Fruit fly (Drosophila melanogaster) whole organism, embryonic: Measurements from ENCODE around the gene CG4133.

ENCODE experiments used
- Ada2b ChIP-seq: fragments of 200-800 bp; sonication (Bioruptor generic); IDR thresholded peaks from 2 replicates; pipeline ENCODE4 v1.3.6; 2022; ENCODE audit warnings: missing biosample characterization, missing genetic modification characterization
- Atf-2 ChIP-seq: fragments of 200-800 bp; sonication (Bioruptor generic); optimal IDR thresholded peaks from 2 replicates; lab custom pipeline; 2016; ENCODE audit warnings: missing biosample characterization, missing genetic modification characterization
- CG10321 ChIP-seq: fragments of 200-800 bp; sonication (Bioruptor generic); IDR thresholded peaks from 2 replicates; pipeline ENCODE4 v1.3.6; 2022; ENCODE audit warnings: missing biosample characterization, missing genetic modification characterization
- CG10366 ChIP-seq: fragments of 200-800 bp; sonication (Bioruptor generic); IDR thresholded peaks from 2 replicates; pipeline ENCODE4 v1.3.6; 2022; ENCODE audit warnings: missing biosample characterization, missing genetic modification characterization
- CG11247 ChIP-seq: fragments of 200-800 bp; sonication (Bioruptor generic); IDR thresholded peaks from 2 replicates; pipeline ENCODE4 v1.3.6; 2022; ENCODE audit warnings: missing biosample characterization, missing genetic modification characterization
- CG12769 ChIP-seq: fragments of 200-800 bp; sonication (Bioruptor generic); optimal IDR thresholded peaks from 2 replicates; lab custom pipeline; 2019; ENCODE audit warnings: missing biosample characterization, mild to moderate bottlenecking, missing genetic modification characterization, moderate library complexity
- CG17328 ChIP-seq: fragments of 200-800 bp; sonication (Bioruptor generic); IDR thresholded peaks from 2 replicates; pipeline ENCODE4 v1.3.6; 2022; ENCODE audit warnings: missing biosample characterization, missing genetic modification characterization
- CG17385 ChIP-seq: fragments of 200-800 bp; sonication (Bioruptor generic); optimal IDR thresholded peaks from 3 replicates; lab custom pipeline; 2018; ENCODE audit warnings: missing biosample characterization, mild to moderate bottlenecking, missing genetic modification characterization
- CG2678 ChIP-seq: fragments of 200-800 bp; sonication (Bioruptor generic); optimal IDR thresholded peaks from 3 replicates; lab custom pipeline; 2019; ENCODE audit warnings: missing biosample characterization, mild to moderate bottlenecking, missing genetic modification characterization, moderate library complexity
- CG2889 ChIP-seq: fragments of 200-800 bp; sonication (Bioruptor generic); IDR thresholded peaks from 3 replicates; pipeline ENCODE4 v1.3.6; 2022; ENCODE audit warnings: missing biosample characterization, missing genetic modification characterization
- CG32532 ChIP-seq: fragments of 200-800 bp; sonication (Bioruptor generic); IDR thresholded peaks from 2 replicates; pipeline ENCODE4 v1.3.6; 2022; ENCODE audit warnings: missing biosample characterization, missing genetic modification characterization
- CG6683 ChIP-seq: fragments of 200-800 bp; sonication (Bioruptor generic); optimal IDR thresholded peaks from 2 replicates; lab custom pipeline; 2017; ENCODE audit warnings: missing biosample characterization, mild to moderate bottlenecking, missing genetic modification characterization, missing genetic modification reagents
- CG6689 ChIP-seq: fragments of 200-800 bp; sonication (Bioruptor generic); IDR thresholded peaks from 2 replicates; pipeline ENCODE4 v1.3.6; 2022; ENCODE audit warnings: missing biosample characterization, missing genetic modification characterization
- CG6854 ChIP-seq: fragments of 200-800 bp; sonication (Bioruptor generic); optimal IDR thresholded peaks from 3 replicates; lab custom pipeline; 2017; ENCODE audit warnings: missing biosample characterization, mild to moderate bottlenecking, missing genetic modification characterization
- CG7271 ChIP-seq: fragments of 200-800 bp; sonication (Bioruptor generic); optimal IDR thresholded peaks from 2 replicates; lab custom pipeline; 2018; ENCODE audit warnings: missing biosample characterization, mild to moderate bottlenecking, missing genetic modification characterization, moderate library complexity
- CG8944 ChIP-seq: fragments of 200-800 bp; sonication (Bioruptor generic); optimal IDR thresholded peaks from 3 replicates; lab custom pipeline; 2016; ENCODE audit warnings: missing biosample characterization, missing genetic modification characterization
- Chrac-16 ChIP-seq: fragments of 200-800 bp; sonication (Bioruptor generic); optimal IDR thresholded peaks from 3 replicates; lab custom pipeline; 2016; ENCODE audit warnings: missing biosample characterization, missing genetic modification characterization
- CrebB ChIP-seq: fragments of 200-800 bp; sonication (Bioruptor generic); optimal IDR thresholded peaks from 3 replicates; lab custom pipeline; 2018; ENCODE audit warnings: missing biosample characterization, mild to moderate bottlenecking, missing genetic modification characterization
- D19B ChIP-seq: fragments of 200-800 bp; sonication (Bioruptor generic); optimal IDR thresholded peaks from 2 replicates; lab custom pipeline; 2017; ENCODE audit warnings: missing biosample characterization, mild to moderate bottlenecking, missing genetic modification characterization
- Dll ChIP-seq: fragments of 200-800 bp; sonication (Bioruptor generic); IDR thresholded peaks from 4 replicates; pipeline ENCODE4 v1.3.6; 2022; ENCODE audit warnings: missing biosample characterization, missing genetic modification characterization; ENCODE audit not compliant: partially characterized antibody
- Dp ChIP-seq: fragments of 200-800 bp; sonication (Bioruptor generic); optimal IDR thresholded peaks from 2 replicates; lab custom pipeline; 2018; ENCODE audit warnings: missing biosample characterization, mild to moderate bottlenecking, missing genetic modification characterization, moderate library complexity
- Hr78 ChIP-seq, 2 experiments: fragments of 200-800 bp in 1 of 2; fragments of >200 bp in 1 of 2; sonication (Bioruptor generic) in 1 of 2; optimal IDR thresholded peaks; 2 replicates each; lab custom pipeline; 2017 to 2019; ENCODE audit warnings: missing biosample characterization in 2 of 2, missing genetic modification characterization in 2 of 2, mild to moderate bottlenecking in 1 of 2, moderate library complexity in 1 of 2
- Jarid2 ChIP-seq: fragments of 200-800 bp; sonication (Bioruptor generic); optimal IDR thresholded peaks from 3 replicates; lab custom pipeline; 2017; ENCODE audit warnings: mild to moderate bottlenecking, missing biosample characterization, missing genetic modification reagents, missing genetic modification characterization
- Lim3 ChIP-seq: fragments of 200-800 bp; sonication (Bioruptor generic); IDR thresholded peaks from 2 replicates; pipeline ENCODE4 v1.3.6; 2022; ENCODE audit warnings: missing biosample characterization, missing genetic modification characterization
- Mad ChIP-seq: fragments of 200-800 bp; sonication (Bioruptor generic); optimal IDR thresholded peaks from 2 replicates; lab custom pipeline; 2016; ENCODE audit warnings: missing biosample characterization, missing genetic modification characterization
- NfI ChIP-seq: fragments of 200-800 bp; sonication (Bioruptor generic); optimal IDR thresholded peaks from 3 replicates; lab custom pipeline; 2018; ENCODE audit warnings: missing biosample characterization, mild to moderate bottlenecking, missing genetic modification characterization, moderate library complexity
- Opbp ChIP-seq: fragments of 200-800 bp; sonication (Bioruptor generic); IDR thresholded peaks from 3 replicates; pipeline ENCODE4 v1.3.6; 2022; ENCODE audit warnings: missing biosample characterization, missing genetic modification characterization; ENCODE audit not compliant: partially characterized antibody
- Six4 ChIP-seq: fragments of 200-800 bp; sonication (Bioruptor generic); optimal IDR thresholded peaks from 2 replicates; lab custom pipeline; 2016; ENCODE audit warnings: missing biosample characterization, missing genetic modification characterization
- Spps ChIP-seq: fragments of 200-800 bp; sonication (Bioruptor generic); optimal IDR thresholded peaks from 2 replicates; lab custom pipeline; 2018; ENCODE audit warnings: missing biosample characterization, mild to moderate bottlenecking, missing genetic modification characterization
- Ssrp ChIP-seq: fragments of 200-800 bp; sonication (Bioruptor generic); optimal IDR thresholded peaks from 2 replicates; lab custom pipeline; 2018; ENCODE audit warnings: missing biosample characterization, mild to moderate bottlenecking, missing genetic modification characterization, moderate library complexity
- Xbp1 ChIP-seq: fragments of 200-800 bp; sonication (Bioruptor generic); optimal IDR thresholded peaks from 3 replicates; lab custom pipeline; 2016; ENCODE audit warnings: missing biosample characterization, mild to moderate bottlenecking, missing genetic modification characterization
- aop ChIP-seq: fragments of 200-800 bp; sonication (Bioruptor generic); IDR thresholded peaks from 2 replicates; pipeline ENCODE4 v1.3.6; 2022; ENCODE audit warnings: missing biosample characterization, missing genetic modification characterization
- bbx ChIP-seq: fragments of 200-800 bp; sonication (Bioruptor generic); IDR thresholded peaks from 2 replicates; pipeline ENCODE4 v1.3.6; 2022; ENCODE audit warnings: missing biosample characterization, missing genetic modification characterization; ENCODE audit not compliant: partially characterized antibody
- corto ChIP-seq: fragments of 200-800 bp; sonication (Bioruptor generic); optimal IDR thresholded peaks from 2 replicates; lab custom pipeline; 2016; ENCODE audit warnings: missing biosample characterization, mild to moderate bottlenecking, missing genetic modification characterization, moderate library complexity
- dpn ChIP-seq, 2 experiments: fragments of 200-800 bp; sonication (Bioruptor generic); optimal IDR thresholded peaks; 3 replicates each; lab custom pipeline; 2016; ENCODE audit warnings: missing biosample characterization in 2 of 2, missing genetic modification characterization in 2 of 2
- fru ChIP-seq: fragments of >200 bp; optimal IDR thresholded peaks from 2 replicates; lab custom pipeline; 2017
- gem ChIP-seq: fragments of 200-800 bp; sonication (Bioruptor generic); optimal IDR thresholded peaks from 2 replicates; lab custom pipeline; 2019; ENCODE audit warnings: missing biosample characterization, mild to moderate bottlenecking, missing genetic modification characterization, moderate library complexity
- hb ChIP-seq: fragments of 200-800 bp; sonication (Bioruptor generic); IDR thresholded peaks from 3 replicates; pipeline ENCODE4 v1.3.6; 2022; ENCODE audit warnings: missing biosample characterization, missing genetic modification characterization; ENCODE audit not compliant: partially characterized antibody
- jing ChIP-seq: fragments of 200-800 bp; sonication (Bioruptor generic); optimal IDR thresholded peaks from 2 replicates; lab custom pipeline; 2018; ENCODE audit warnings: missing biosample characterization, mild to moderate bottlenecking, missing genetic modification characterization
- kah ChIP-seq: fragments of 200-800 bp; sonication (Bioruptor generic); optimal IDR thresholded peaks from 2 replicates; lab custom pipeline; 2018; ENCODE audit warnings: missing biosample characterization, mild to moderate bottlenecking, missing genetic modification characterization
- maf-S ChIP-seq: fragments of 200-800 bp; sonication (Bioruptor generic); optimal IDR thresholded peaks from 2 replicates; lab custom pipeline; 2016; ENCODE audit warnings: missing biosample characterization, missing genetic modification characterization
- mirr ChIP-seq: fragments of 200-800 bp; sonication (Bioruptor generic); optimal IDR thresholded peaks from 3 replicates; lab custom pipeline; 2018; ENCODE audit warnings: missing biosample characterization, mild to moderate bottlenecking, missing genetic modification characterization
- onecut ChIP-seq: fragments of 200-800 bp; sonication (Bioruptor generic); IDR thresholded peaks from 2 replicates; pipeline ENCODE4 v1.3.6; 2022; ENCODE audit warnings: missing biosample characterization, missing genetic modification characterization
- sens-2 ChIP-seq: fragments of 200-800 bp; sonication (Bioruptor generic); IDR thresholded peaks from 2 replicates; pipeline ENCODE4 v1.3.6; 2022; ENCODE audit warnings: missing biosample characterization, missing genetic modification characterization
- ssp ChIP-seq: fragments of 200-800 bp; sonication (Bioruptor generic); IDR thresholded peaks from 2 replicates; pipeline ENCODE4 v1.3.6; 2022; ENCODE audit warnings: missing biosample characterization, missing genetic modification characterization
- toy ChIP-seq: fragments of 200-800 bp; sonication (Bioruptor generic); IDR thresholded peaks from 2 replicates; pipeline ENCODE4 v1.3.6; 2022; ENCODE audit warnings: missing biosample characterization, missing genetic modification characterization
- tx ChIP-seq: fragments of 200-800 bp; sonication (Bioruptor generic); optimal IDR thresholded peaks from 2 replicates; lab custom pipeline; 2016; ENCODE audit warnings: missing biosample characterization, missing genetic modification characterization
- unpg ChIP-seq: fragments of 200-800 bp; sonication (Bioruptor generic); optimal IDR thresholded peaks from 3 replicates; lab custom pipeline; 2018; ENCODE audit warnings: missing biosample characterization, mild to moderate bottlenecking, missing genetic modification characterization, moderate library complexity
- zfh1 ChIP-seq: fragments of 200-800 bp; sonication (Bioruptor generic); IDR thresholded peaks from 3 replicates; pipeline ENCODE4 v1.3.6; 2022; ENCODE audit warnings: missing biosample characterization, missing genetic modification characterization

The CG4133 gene

dm6 chr2L:430820-431628, 24.3 kb upstream of the CG4133 start, which contains the start of gene ex (continued):
- TF ChIP-seq toy (GFP tag; lab: Robert Waterston, UW): no peak
- no peak for TF ChIP-seq D19B (GFP tag; lab: Kevin White, UChicago)
- no peak for TF ChIP-seq CG7271 (tag; lab: Kevin White, UChicago)
- TF ChIP-seq CG6689 (GFP tag; lab: Robert Waterston, UW): no peak
- TF ChIP-seq NfI (GFP tag; lab: Kevin White, UChicago): peak; percentile 35
- TF ChIP-seq Dll (GFP tag; lab: Robert Waterston, UW): no peak
- TF ChIP-seq Ssrp (tag; lab: Kevin White, UChicago): no peak
- TF ChIP-seq CG10366 (GFP tag; lab: Robert Waterston, UW): no peak
- TF ChIP-seq Ada2b (GFP tag; lab: Robert Waterston, UW): no peak
- TF ChIP-seq CG2889 (GFP tag; lab: Robert Waterston, UW): no peak
- no peak for TF ChIP-seq Six4 (GFP tag; lab: Kevin White, UChicago)
- peak; percentile 47; the same call in 1 of the 2 replicates for TF ChIP-seq CG10321 (GFP tag; lab: Robert Waterston, UW)
- no peak for TF ChIP-seq fru (lab: Kevin White, UChicago)
- TF ChIP-seq CG17328 (GFP tag; lab: Robert Waterston, UW): no peak
- peak; percentile 90 for TF ChIP-seq CrebB (tag; lab: Kevin White, UChicago)
- TF ChIP-seq Jarid2 (GFP tag; lab: Kevin White, UChicago): peak; percentile 96
- TF ChIP-seq gem (tag; lab: Kevin White, UChicago): peak; percentile 64
- TF ChIP-seq Spps: peak; percentile 9
- TF ChIP-seq mirr (GFP tag; lab: Kevin White, UChicago): peak; percentile 63
- TF ChIP-seq CG6854: peak; percentile 58
- peak; percentile 64 for TF ChIP-seq CG12769 (tag; lab: Kevin White, UChicago)
- no peak for TF ChIP-seq CG8944 (GFP tag; lab: Kevin White, UChicago)
- 0 out of 3 replicates have a peak, but pooled peaks have one; percentile 33 for TF ChIP-seq Opbp
- TF ChIP-seq tx (GFP tag; lab: Kevin White, UChicago): no peak
- no peak for TF ChIP-seq ssp
- peak; percentile 76 for TF ChIP-seq CG2678 (tag; lab: Kevin White, UChicago)
- no peak for TF ChIP-seq Dp
- peak; percentile 60 for TF ChIP-seq onecut
- peak; percentile 33 for TF ChIP-seq CG6683 (GFP tag; lab: Kevin White, UChicago)
- TF ChIP-seq dpn (GFP tag; optimal IDR thresholded peaks at IDR 0.05; lab: Kevin White, UChicago): peak in 1 of 2 experiments; percentile 4
- no peak for TF ChIP-seq maf-S (GFP tag; lab: Kevin White, UChicago)
- TF ChIP-seq sens-2: no peak
- TF ChIP-seq CG17385: peak; percentile 52
- no peak for TF ChIP-seq Xbp1
- no peak; the same call in 2 of the 3 replicates for TF ChIP-seq zfh1 (GFP tag; lab: Robert Waterston, UW)
- peak; percentile 44; the same call in 1 of the 2 replicates for TF ChIP-seq bbx (GFP tag; lab: Robert Waterston, UW)
- no peak for TF ChIP-seq aop (GFP tag; lab: Robert Waterston, UW)
- no peak for TF ChIP-seq hb (GFP tag; lab: Robert Waterston, UW)
- TF ChIP-seq jing (GFP tag; lab: Kevin White, UChicago): no peak
- TF ChIP-seq Hr78 (GFP tag; optimal IDR thresholded peaks at IDR 0.05; lab: Kevin White, UChicago): no peak
- no peak for TF ChIP-seq Chrac-16 (GFP tag; lab: Kevin White, UChicago)
- TF ChIP-seq Mad (GFP tag; lab: Kevin White, UChicago): peak; percentile 19
- peak; percentile 48 for TF ChIP-seq corto (GFP tag; lab: Kevin White, UChicago)
- TF ChIP-seq CG32532: peak; percentile 8; the same call in 1 of the 2 replicates
- TF ChIP-seq Atf-2 (GFP tag; lab: Kevin White, UChicago): no peak
- peak; percentile 69 for TF ChIP-seq unpg
- TF ChIP-seq kah: peak; percentile 60
- TF ChIP-seq CG11247 (GFP tag; lab: Robert Waterston, UW): no peak
- TF ChIP-seq Lim3 (GFP tag; lab: Robert Waterston, UW): no peak
